Fruit fly (Drosophila melanogaster) whole organism, embryonic: Measurements from ENCODE around the gene CG42494.
A peak's percentile ranks its signal among the peaks of the same experiment; 100 is the strongest.

ENCODE experiments used
- BEAF-32 ChIP-seq: fragments of 200-800 bp; sonication (Bioruptor generic); optimal IDR thresholded peaks from 3 replicates; lab custom pipeline; 2017; ENCODE audit warnings: missing biosample characterization, missing genetic modification characterization, mild to moderate bottlenecking, moderate library complexity, missing genetic modification reagents
- C15 ChIP-seq: fragments of 200-800 bp; sonication (Bioruptor generic); IDR thresholded peaks from 3 replicates; pipeline ENCODE4 v1.3.6; 2022; ENCODE audit warnings: missing biosample characterization, missing genetic modification characterization
- CG10267 ChIP-seq: fragments of 200-800 bp; sonication (Bioruptor generic); optimal IDR thresholded peaks from 2 replicates; lab custom pipeline; 2018; ENCODE audit warnings: missing biosample characterization, mild to moderate bottlenecking, missing genetic modification characterization, moderate library complexity
- CG10431 ChIP-seq: fragments of 200-800 bp; sonication (Bioruptor generic); optimal IDR thresholded peaks from 3 replicates; lab custom pipeline; 2018; ENCODE audit warnings: missing biosample characterization, mild to moderate bottlenecking, missing genetic modification characterization
- CG11093 ChIP-seq: fragments of 200-800 bp; sonication (Bioruptor generic); IDR thresholded peaks from 3 replicates; pipeline ENCODE4 v1.3.6; 2022; ENCODE audit warnings: missing biosample characterization, missing genetic modification characterization
- CG11247 ChIP-seq: fragments of 200-800 bp; sonication (Bioruptor generic); IDR thresholded peaks from 2 replicates; pipeline ENCODE4 v1.3.6; 2022; ENCODE audit warnings: missing biosample characterization, missing genetic modification characterization
- CG11504 ChIP-seq: fragments of 200-800 bp; sonication (Bioruptor generic); optimal IDR thresholded peaks from 3 replicates; lab custom pipeline; 2019; ENCODE audit warnings: missing biosample characterization, mild to moderate bottlenecking, missing genetic modification characterization, moderate library complexity
- CG12769 ChIP-seq: fragments of 200-800 bp; sonication (Bioruptor generic); optimal IDR thresholded peaks from 2 replicates; lab custom pipeline; 2019; ENCODE audit warnings: missing biosample characterization, mild to moderate bottlenecking, missing genetic modification characterization, moderate library complexity
- CG14441 ChIP-seq: fragments of 200-800 bp; sonication (Bioruptor generic); IDR thresholded peaks from 2 replicates; pipeline ENCODE4 v1.3.6; 2022; ENCODE audit warnings: missing biosample characterization, missing genetic modification characterization
- CG14667 ChIP-seq: fragments of 200-800 bp; sonication (Bioruptor generic); IDR thresholded peaks from 2 replicates; pipeline ENCODE4 v1.3.6; 2022; ENCODE audit warnings: missing biosample characterization, missing genetic modification characterization
- CG16863 ChIP-seq: fragments of 200-800 bp; sonication (Bioruptor generic); optimal IDR thresholded peaks from 3 replicates; lab custom pipeline; 2016; ENCODE audit warnings: missing biosample characterization, missing genetic modification characterization
- CG17568 ChIP-seq: fragments of 200-800 bp; sonication (Bioruptor generic); optimal IDR thresholded peaks from 2 replicates; lab custom pipeline; 2018; ENCODE audit warnings: missing biosample characterization, mild to moderate bottlenecking, missing genetic modification characterization, moderate library complexity
- CG17912 ChIP-seq: fragments of 200-800 bp; sonication (Bioruptor generic); optimal IDR thresholded peaks from 2 replicates; lab custom pipeline; 2018; ENCODE audit warnings: missing biosample characterization, mild to moderate bottlenecking, missing genetic modification characterization
- CG1832 ChIP-seq: fragments of 200-800 bp; sonication (Bioruptor generic); optimal IDR thresholded peaks from 2 replicates; lab custom pipeline; 2017; ENCODE audit warnings: missing biosample characterization, mild to moderate bottlenecking, missing genetic modification characterization, inconsistent platforms
- CG2889 ChIP-seq: fragments of 200-800 bp; sonication (Bioruptor generic); IDR thresholded peaks from 3 replicates; pipeline ENCODE4 v1.3.6; 2022; ENCODE audit warnings: missing biosample characterization, missing genetic modification characterization
- CG3281 ChIP-seq: fragments of 200-800 bp; sonication (Bioruptor generic); optimal IDR thresholded peaks from 3 replicates; lab custom pipeline; 2017; ENCODE audit warnings: missing biosample characterization, mild to moderate bottlenecking, missing genetic modification characterization
- CG42726 ChIP-seq: fragments of 200-800 bp; sonication (Bioruptor generic); IDR thresholded peaks from 2 replicates; pipeline ENCODE4 v1.3.6; 2022; ENCODE audit warnings: missing biosample characterization, missing genetic modification characterization; ENCODE audit not compliant: partially characterized antibody
- CG4424 ChIP-seq: fragments of 200-800 bp; sonication (Bioruptor generic); optimal IDR thresholded peaks from 3 replicates; lab custom pipeline; 2016; ENCODE audit warnings: missing biosample characterization, missing genetic modification characterization
- CG4730 ChIP-seq: fragments of 200-800 bp; sonication (Bioruptor generic); IDR thresholded peaks from 2 replicates; pipeline ENCODE4 v1.3.6; 2022; ENCODE audit warnings: missing biosample characterization, missing genetic modification characterization
- CG6654 ChIP-seq: fragments of 200-800 bp; sonication (Bioruptor generic); optimal IDR thresholded peaks from 2 replicates; lab custom pipeline; 2017; ENCODE audit warnings: missing biosample characterization, mild to moderate bottlenecking, missing genetic modification characterization
- CG6689 ChIP-seq: fragments of 200-800 bp; sonication (Bioruptor generic); IDR thresholded peaks from 2 replicates; pipeline ENCODE4 v1.3.6; 2022; ENCODE audit warnings: missing biosample characterization, missing genetic modification characterization
- CG9727 ChIP-seq: fragments of 200-800 bp; sonication (Bioruptor generic); optimal IDR thresholded peaks from 3 replicates; lab custom pipeline; 2017; ENCODE audit warnings: missing biosample characterization, mild to moderate bottlenecking, missing genetic modification characterization
- CoRest ChIP-seq: fragments of 200-800 bp; sonication (Bioruptor generic); optimal IDR thresholded peaks from 3 replicates; lab custom pipeline; 2018; ENCODE audit warnings: missing biosample characterization, mild to moderate bottlenecking, missing genetic modification characterization, moderate library complexity
- E2f2 ChIP-seq: fragments of 200-800 bp; sonication (Bioruptor generic); IDR thresholded peaks from 2 replicates; pipeline ENCODE4 v1.3.6; 2022; ENCODE audit warnings: missing biosample characterization, missing genetic modification characterization
- Fer1 ChIP-seq: fragments of 200-800 bp; sonication (Bioruptor generic); optimal IDR thresholded peaks from 2 replicates; lab custom pipeline; 2017; ENCODE audit warnings: missing biosample characterization, mild to moderate bottlenecking, missing genetic modification characterization
- HHEX ChIP-seq: fragments of 200-800 bp; sonication (Bioruptor generic); optimal IDR thresholded peaks from 3 replicates; lab custom pipeline; 2017; ENCODE audit warnings: missing biosample characterization, mild to moderate bottlenecking, missing genetic modification characterization, missing genetic modification reagents
- Mes4 ChIP-seq: fragments of 200-800 bp; sonication (Bioruptor generic); optimal IDR thresholded peaks from 2 replicates; lab custom pipeline; 2016; ENCODE audit warnings: missing biosample characterization, missing genetic modification characterization
- Mrtf ChIP-seq: fragments of 200-800 bp; sonication (Bioruptor generic); IDR thresholded peaks from 3 replicates; pipeline ENCODE4 v1.3.6; 2022; ENCODE audit warnings: missing biosample characterization, missing genetic modification characterization
- Nf-YA ChIP-seq: fragments of 200-800 bp; sonication (Bioruptor generic); IDR thresholded peaks from 2 replicates; pipeline ENCODE4 v1.3.6; 2022; ENCODE audit warnings: missing biosample characterization, missing genetic modification characterization
- Ravus ChIP-seq: fragments of 200-800 bp; sonication (Bioruptor generic); IDR thresholded peaks from 2 replicates; pipeline ENCODE4 v1.3.6; 2022; ENCODE audit warnings: missing biosample characterization, missing genetic modification characterization
- ab ChIP-seq: fragments of 200-800 bp; sonication (Bioruptor generic); optimal IDR thresholded peaks from 2 replicates; lab custom pipeline; 2016; ENCODE audit warnings: missing biosample characterization, missing genetic modification characterization
- ac ChIP-seq: fragments of 200-800 bp; sonication (Bioruptor generic); optimal IDR thresholded peaks from 3 replicates; lab custom pipeline; 2017; ENCODE audit warnings: missing biosample characterization, mild to moderate bottlenecking, missing genetic modification characterization
- al ChIP-seq: fragments of 200-800 bp; sonication (Bioruptor generic); IDR thresholded peaks from 2 replicates; pipeline ENCODE4 v1.3.6; 2022; ENCODE audit warnings: missing biosample characterization, missing genetic modification characterization
- aop ChIP-seq: fragments of 200-800 bp; sonication (Bioruptor generic); IDR thresholded peaks from 2 replicates; pipeline ENCODE4 v1.3.6; 2022; ENCODE audit warnings: missing biosample characterization, missing genetic modification characterization
- ash1 ChIP-seq: fragments of 200-800 bp; sonication (Bioruptor generic); optimal IDR thresholded peaks from 2 replicates; lab custom pipeline; 2018; ENCODE audit warnings: missing biosample characterization, mild to moderate bottlenecking, missing genetic modification characterization
- bbx ChIP-seq: fragments of 200-800 bp; sonication (Bioruptor generic); IDR thresholded peaks from 2 replicates; pipeline ENCODE4 v1.3.6; 2022; ENCODE audit warnings: missing biosample characterization, missing genetic modification characterization; ENCODE audit not compliant: partially characterized antibody
- chn ChIP-seq: fragments of 200-800 bp; sonication (Bioruptor generic); optimal IDR thresholded peaks from 2 replicates; lab custom pipeline; 2016; ENCODE audit warnings: missing biosample characterization, missing genetic modification characterization
- ci ChIP-seq: fragments of 200-800 bp; sonication (Bioruptor generic); IDR thresholded peaks from 3 replicates; pipeline ENCODE4 v1.3.6; 2022; ENCODE audit warnings: missing biosample characterization, missing genetic modification characterization
- grau ChIP-seq: fragments of 200-800 bp; optimal IDR thresholded peaks from 3 replicates; lab custom pipeline; 2019; ENCODE audit warnings: missing biosample characterization, mild to moderate bottlenecking, missing genetic modification characterization, moderate library complexity
- gsb-n ChIP-seq: fragments of 200-800 bp; sonication (Bioruptor generic); optimal IDR thresholded peaks from 3 replicates; lab custom pipeline; 2018; ENCODE audit warnings: missing biosample characterization, mild to moderate bottlenecking, missing genetic modification characterization
- hth ChIP-seq: fragments of >200 bp; optimal IDR thresholded peaks from 2 replicates; lab custom pipeline; 2017; ENCODE audit warnings: inconsistent platforms
- pfk ChIP-seq: fragments of 200-800 bp; sonication (Bioruptor generic); optimal IDR thresholded peaks from 2 replicates; lab custom pipeline; 2018; ENCODE audit warnings: missing biosample characterization, mild to moderate bottlenecking, missing genetic modification characterization, moderate library complexity
- scrt ChIP-seq: fragments of 200-800 bp; sonication (Bioruptor generic); optimal IDR thresholded peaks from 2 replicates; lab custom pipeline; 2018; ENCODE audit warnings: missing biosample characterization, mild to moderate bottlenecking, missing genetic modification characterization, moderate library complexity
- seq ChIP-seq: fragments of 200-800 bp; sonication (Bioruptor generic); IDR thresholded peaks from 2 replicates; pipeline ENCODE4 v1.3.6; 2022; ENCODE audit warnings: missing biosample characterization, missing genetic modification characterization
- shn ChIP-seq: fragments of 200-800 bp; sonication (Bioruptor generic); optimal IDR thresholded peaks from 3 replicates; lab custom pipeline; 2016; ENCODE audit warnings: missing biosample characterization, missing genetic modification characterization
- stc ChIP-seq: fragments of 200-800 bp; sonication (Bioruptor generic); IDR thresholded peaks from 2 replicates; pipeline ENCODE4 v1.3.6; 2022; ENCODE audit warnings: missing biosample characterization, missing genetic modification characterization
- ttk ChIP-seq: fragments of 200-800 bp; sonication (Bioruptor generic); IDR thresholded peaks from 2 replicates; pipeline ENCODE4 v2.1.2; 2022; ENCODE audit warnings: missing biosample characterization, missing genetic modification characterization
- unc-4 ChIP-seq: fragments of 200-800 bp; sonication (Bioruptor generic); IDR thresholded peaks from 2 replicates; pipeline ENCODE4 v1.3.6; 2022; ENCODE audit warnings: missing biosample characterization, missing genetic modification characterization; ENCODE audit not compliant: partially characterized antibody
- usp ChIP-seq: fragments of >200 bp; optimal IDR thresholded peaks from 2 replicates; lab custom pipeline; 2017; ENCODE audit warnings: missing biosample characterization, missing genetic modification characterization
- wek ChIP-seq: fragments of 200-800 bp; sonication (Bioruptor generic); optimal IDR thresholded peaks from 3 replicates; lab custom pipeline; 2018; ENCODE audit warnings: missing biosample characterization, mild to moderate bottlenecking, missing genetic modification characterization, moderate library complexity

The CG42494 gene

DNA sequence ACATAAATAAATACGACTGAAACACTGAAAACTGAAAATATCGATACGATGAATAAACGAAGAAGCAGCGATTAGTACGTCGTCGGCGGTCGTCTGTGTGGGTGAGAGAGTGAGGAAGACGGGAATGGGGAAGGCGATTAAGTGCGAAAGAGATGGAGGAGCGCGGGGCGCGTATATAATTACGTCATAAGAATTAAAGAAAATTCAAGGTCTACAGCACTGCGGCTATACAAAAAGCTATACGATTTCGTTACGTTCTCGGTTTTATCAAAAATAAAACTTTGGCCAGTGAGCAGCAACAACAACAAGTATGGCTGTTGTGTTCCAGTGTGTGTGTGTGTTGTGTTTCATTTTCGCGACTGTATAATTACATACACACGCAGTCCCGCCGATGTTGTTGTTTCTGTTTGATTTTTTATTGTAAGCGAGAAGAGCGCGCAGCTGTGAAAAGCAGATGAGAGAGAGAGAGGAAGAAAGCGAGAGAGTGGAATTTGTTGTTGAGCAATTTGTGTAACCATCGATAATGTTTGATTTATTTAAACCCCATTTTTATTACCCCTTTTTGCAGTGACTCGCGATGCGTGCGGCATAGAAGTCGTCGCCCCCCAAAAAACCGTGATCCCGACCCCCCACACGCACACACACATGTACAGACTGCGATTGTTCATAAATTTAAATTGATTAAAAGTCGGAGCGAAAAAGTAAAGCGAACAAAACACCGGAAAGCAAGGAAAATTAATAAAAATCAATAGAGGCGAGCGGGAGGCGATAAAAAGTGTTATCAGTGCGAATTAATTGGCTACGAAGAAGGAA lies 34.9 kb upstream of the CG42494 start (continued):
- TF ChIP-seq CG14441 (GFP tag; lab: Robert Waterston, UW): peak; percentile 27; the same call in 1 of the 2 replicates
- TF ChIP-seq ttk (GFP tag; lab: Robert Waterston, UW): no peak
- TF ChIP-seq chn (GFP tag; lab: Kevin White, UChicago): no peak
- TF ChIP-seq seq (GFP tag; lab: Robert Waterston, UW): no peak
- TF ChIP-seq usp (GFP tag; lab: Kevin White, UChicago): no peak
- TF ChIP-seq Ravus (GFP tag; lab: Robert Waterston, UW): no peak
- TF ChIP-seq scrt (GFP tag; lab: Kevin White, UChicago): no peak
- TF ChIP-seq bbx (GFP tag; lab: Robert Waterston, UW): peak; percentile 24; the same call in 1 of the 2 replicates
- no peak for TF ChIP-seq CG17568 (GFP tag; lab: Kevin White, UChicago)
- no peak for TF ChIP-seq CG16863
- TF ChIP-seq CG42726 (GFP tag; lab: Robert Waterston, UW): peak; percentile 23; the same call in 1 of the 2 replicates
- no peak for TF ChIP-seq CG6654
- TF ChIP-seq CG1832 (GFP tag; lab: Kevin White, UChicago): peak; percentile 82
- peak; percentile 42 for TF ChIP-seq unc-4
- TF ChIP-seq CG6689 (GFP tag; lab: Robert Waterston, UW): no peak
- TF ChIP-seq al (GFP tag; lab: Robert Waterston, UW): no peak
- TF ChIP-seq E2f2 (GFP tag; lab: Robert Waterston, UW): no peak
- 0 out of 3 replicates have a peak, but pooled peaks have one; percentile 12 for TF ChIP-seq ci (GFP tag; lab: Robert Waterston, UW)
- TF ChIP-seq CG14667 (GFP tag; lab: Robert Waterston, UW): no peak
- no peak for TF ChIP-seq Mrtf (GFP tag; lab: Robert Waterston, UW)
- no peak for TF ChIP-seq wek (GFP tag; lab: Kevin White, UChicago)
- no peak for TF ChIP-seq hth
- no peak for TF ChIP-seq CG10267 (tag; lab: Kevin White, UChicago)
- no peak for TF ChIP-seq shn
- TF ChIP-seq CG17912 (GFP tag; lab: Kevin White, UChicago): peak; percentile 23
- no peak for TF ChIP-seq BEAF-32 (GFP tag; lab: Kevin White, UChicago)
- no peak for TF ChIP-seq gsb-n (tag; lab: Kevin White, UChicago)
- TF ChIP-seq Nf-YA (GFP tag; lab: Robert Waterston, UW): no peak
- TF ChIP-seq aop (GFP tag; lab: Robert Waterston, UW): no peak
- no peak for TF ChIP-seq CG9727 (GFP tag; lab: Kevin White, UChicago)
- TF ChIP-seq CG10431 (GFP tag; lab: Kevin White, UChicago): no peak
- TF ChIP-seq grau (tag; lab: Kevin White, UChicago): no peak
- no peak for TF ChIP-seq ac
- TF ChIP-seq CG11093: no peak
- peak; percentile 30 for TF ChIP-seq pfk (GFP tag; lab: Kevin White, UChicago)
- no peak for TF ChIP-seq C15 (GFP tag; lab: Robert Waterston, UW)
- no peak for TF ChIP-seq CG4424 (GFP tag; lab: Kevin White, UChicago)
- no peak for TF ChIP-seq CG11247 (GFP tag; lab: Robert Waterston, UW)
- TF ChIP-seq CG12769: no peak
- peak; percentile 71 for TF ChIP-seq Fer1
- TF ChIP-seq ab (GFP tag; lab: Kevin White, UChicago): no peak
- peak; percentile 16 for TF ChIP-seq HHEX
- no peak for TF ChIP-seq CG11504
- no peak for TF ChIP-seq ash1 (GFP tag; lab: Kevin White, UChicago)
- TF ChIP-seq stc (GFP tag; lab: Robert Waterston, UW): no peak
- TF ChIP-seq CG2889 (GFP tag; lab: Robert Waterston, UW): no peak
- no peak for TF ChIP-seq CoRest (tag; lab: Kevin White, UChicago)
- no peak for TF ChIP-seq CG3281 (GFP tag; lab: Kevin White, UChicago)
- TF ChIP-seq Mes4 (GFP tag; lab: Kevin White, UChicago): no peak
- no peak for TF ChIP-seq CG4730
